Fruit fly (Drosophila melanogaster) whole organism, embryonic: Measurements from ENCODE around the gene CG13144.

Source experiments
- Ada2b ChIP-seq: fragments of 200-800 bp; sonication (Bioruptor generic); IDR thresholded peaks from 2 replicates; pipeline ENCODE4 v1.3.6; 2022; ENCODE audit warnings: missing biosample characterization, missing genetic modification characterization
- Adf1 ChIP-seq: fragments of 200-800 bp; sonication (Bioruptor generic); IDR thresholded peaks from 2 replicates; pipeline ENCODE4 v1.3.6; 2022; ENCODE audit warnings: missing biosample characterization, missing genetic modification characterization
- Aef1 ChIP-seq: fragments of 200-800 bp; sonication (Bioruptor generic); IDR thresholded peaks from 3 replicates; pipeline ENCODE4 v1.3.6; 2022; ENCODE audit warnings: missing biosample characterization, missing genetic modification characterization
- Awh ChIP-seq: fragments of 200-800 bp; sonication (Bioruptor generic); IDR thresholded peaks from 2 replicates; pipeline ENCODE4, ENCODE4 v1.3.6; 2022; ENCODE audit warnings: missing biosample characterization, missing genetic modification characterization
- B-H1 ChIP-seq: fragments of 200-800 bp; sonication (Bioruptor generic); IDR thresholded peaks from 3 replicates; pipeline ENCODE4 v1.3.6; 2022; ENCODE audit warnings: missing biosample characterization, missing genetic modification characterization
- Bgb ChIP-seq: fragments of 200-800 bp; sonication (Bioruptor generic); IDR thresholded peaks from 2 replicates; pipeline ENCODE4 v1.3.6; 2022; ENCODE audit warnings: missing biosample characterization, missing genetic modification characterization; ENCODE audit not compliant: partially characterized antibody
- CG10274 ChIP-seq: fragments of 200-800 bp; sonication (Bioruptor generic); optimal IDR thresholded peaks from 3 replicates; lab custom pipeline; 2017; ENCODE audit warnings: missing biosample characterization, mild to moderate bottlenecking, missing genetic modification characterization
- CG10431 ChIP-seq: fragments of 200-800 bp; sonication (Bioruptor generic); optimal IDR thresholded peaks from 3 replicates; lab custom pipeline; 2018; ENCODE audit warnings: missing biosample characterization, mild to moderate bottlenecking, missing genetic modification characterization
- CG10959 ChIP-seq: fragments of 200-800 bp; sonication (Bioruptor generic); IDR thresholded peaks from 2 replicates; pipeline ENCODE4 v1.3.6; 2022; ENCODE audit warnings: missing biosample characterization, missing genetic modification characterization
- CG11560 ChIP-seq: fragments of 200-800 bp; sonication (Bioruptor generic); IDR thresholded peaks from 3 replicates; pipeline ENCODE4 v1.3.6; 2022; ENCODE audit warnings: missing biosample characterization, missing genetic modification characterization
- CG11695 ChIP-seq: fragments of 200-800 bp; sonication (Bioruptor generic); IDR thresholded peaks from 3 replicates; pipeline ENCODE4 v1.3.6; 2022; ENCODE audit warnings: missing biosample characterization, missing genetic modification characterization
- CG14050 ChIP-seq: fragments of 200-800 bp; sonication (Bioruptor generic); IDR thresholded peaks from 3 replicates; pipeline ENCODE4 v1.3.6; 2022; ENCODE audit warnings: missing biosample characterization, missing genetic modification characterization
- CG14667 ChIP-seq: fragments of 200-800 bp; sonication (Bioruptor generic); IDR thresholded peaks from 2 replicates; pipeline ENCODE4 v1.3.6; 2022; ENCODE audit warnings: missing biosample characterization, missing genetic modification characterization
- CG15514 ChIP-seq: fragments of 200-800 bp; sonication (Bioruptor generic); optimal IDR thresholded peaks from 3 replicates; lab custom pipeline; 2017; ENCODE audit warnings: missing biosample characterization, missing genetic modification characterization, mild to moderate bottlenecking, moderate library complexity, missing genetic modification reagents
- CG1602 ChIP-seq: fragments of 200-800 bp; sonication (Bioruptor generic); optimal IDR thresholded peaks from 3 replicates; lab custom pipeline; 2016; ENCODE audit warnings: missing biosample characterization, missing genetic modification characterization
- CG17612 ChIP-seq: fragments of 200-800 bp; sonication (Bioruptor generic); IDR thresholded peaks from 2 replicates; pipeline ENCODE4 v1.3.6; 2022; ENCODE audit warnings: missing biosample characterization, missing genetic modification characterization
- CG18764 ChIP-seq: fragments of 200-800 bp; sonication (Bioruptor generic); optimal IDR thresholded peaks from 3 replicates; lab custom pipeline; 2016; ENCODE audit warnings: missing biosample characterization, missing genetic modification characterization
- CG2202 ChIP-seq: fragments of 200-800 bp; sonication (Bioruptor generic); optimal IDR thresholded peaks from 2 replicates; lab custom pipeline; 2018; ENCODE audit warnings: missing biosample characterization, mild to moderate bottlenecking, missing genetic modification characterization
- CG2712 ChIP-seq: fragments of 200-800 bp; optimal IDR thresholded peaks from 3 replicates; lab custom pipeline; 2019; ENCODE audit warnings: missing biosample characterization, mild to moderate bottlenecking, missing genetic modification characterization, moderate library complexity
- CG3065 ChIP-seq: fragments of 200-800 bp; sonication (Bioruptor generic); optimal IDR thresholded peaks from 2 replicates; lab custom pipeline; 2016; ENCODE audit warnings: missing biosample characterization, missing genetic modification characterization
- CG31365 ChIP-seq: fragments of 200-800 bp; sonication (Bioruptor generic); optimal IDR thresholded peaks from 2 replicates; lab custom pipeline; 2018; ENCODE audit warnings: missing biosample characterization, mild to moderate bottlenecking, missing genetic modification characterization
- CG3407 ChIP-seq: fragments of 200-800 bp; sonication (Bioruptor generic); optimal IDR thresholded peaks from 2 replicates; lab custom pipeline; 2018; ENCODE audit warnings: missing biosample characterization, mild to moderate bottlenecking, missing genetic modification characterization
- CG4617 ChIP-seq: fragments of 200-800 bp; sonication (Bioruptor generic); optimal IDR thresholded peaks from 3 replicates; lab custom pipeline; 2016; ENCODE audit warnings: missing biosample characterization, missing genetic modification characterization, borderline replicate concordance
- CG6272 ChIP-seq: fragments of 200-800 bp; sonication (Bioruptor generic); IDR thresholded peaks from 2 replicates; pipeline ENCODE4 v1.3.6; 2022; ENCODE audit warnings: missing biosample characterization, missing genetic modification characterization
- CG7556 ChIP-seq: fragments of 200-800 bp; sonication (Bioruptor generic); optimal IDR thresholded peaks from 2 replicates; lab custom pipeline; 2017; ENCODE audit warnings: missing biosample characterization, mild to moderate bottlenecking, missing genetic modification characterization
- CG8281 ChIP-seq: fragments of 200-800 bp; sonication (Bioruptor generic); optimal IDR thresholded peaks from 2 replicates; lab custom pipeline; 2018; ENCODE audit warnings: missing biosample characterization, mild to moderate bottlenecking, missing genetic modification characterization, moderate library complexity
- CG8924 ChIP-seq: fragments of 200-800 bp; optimal IDR thresholded peaks from 3 replicates; lab custom pipeline; 2019; ENCODE audit warnings: missing biosample characterization, mild to moderate bottlenecking, missing genetic modification characterization, moderate library complexity
- CHES-1-like ChIP-seq: fragments of 200-800 bp; sonication (Bioruptor generic); optimal IDR thresholded peaks from 2 replicates; lab custom pipeline; 2016; ENCODE audit warnings: missing biosample characterization, missing genetic modification characterization
- Dll ChIP-seq: fragments of 200-800 bp; sonication (Bioruptor generic); IDR thresholded peaks from 4 replicates; pipeline ENCODE4 v1.3.6; 2022; ENCODE audit warnings: missing biosample characterization, missing genetic modification characterization; ENCODE audit not compliant: partially characterized antibody
- Doc2 ChIP-seq: fragments of 200-800 bp; sonication (Bioruptor generic); IDR thresholded peaks from 2 replicates; pipeline ENCODE4 v1.3.6; 2022; ENCODE audit warnings: missing biosample characterization, missing genetic modification characterization
- E2f1 ChIP-seq: fragments of 200-800 bp; sonication (Bioruptor generic); IDR thresholded peaks from 2 replicates; pipeline ENCODE4 v1.3.6; 2022; ENCODE audit warnings: missing biosample characterization, missing genetic modification characterization
- Hand ChIP-seq: fragments of 200-800 bp; sonication (Bioruptor generic); optimal IDR thresholded peaks from 2 replicates; lab custom pipeline; 2017; ENCODE audit warnings: mild to moderate bottlenecking, missing biosample characterization, missing genetic modification reagents, missing genetic modification characterization
- MBD-R2 ChIP-seq: fragments of 200-800 bp; sonication (Bioruptor generic); IDR thresholded peaks from 2 replicates; pipeline ENCODE4 v1.3.6; 2022; ENCODE audit warnings: missing biosample characterization, missing genetic modification characterization
- Neu2 ChIP-seq: fragments of 200-800 bp; sonication (Bioruptor generic); optimal IDR thresholded peaks from 3 replicates; lab custom pipeline; 2016; ENCODE audit warnings: missing biosample characterization, missing genetic modification characterization, borderline replicate concordance
- Nf-YC ChIP-seq: fragments of 200-800 bp; optimal IDR thresholded peaks from 3 replicates; lab custom pipeline; 2019; ENCODE audit warnings: missing biosample characterization, mild to moderate bottlenecking, missing genetic modification characterization, moderate library complexity
- Ptx1 ChIP-seq: fragments of 200-800 bp; sonication (Bioruptor generic); IDR thresholded peaks from 2 replicates; pipeline ENCODE4 v1.3.6; 2022; ENCODE audit warnings: missing biosample characterization, missing genetic modification characterization
- Ravus ChIP-seq: fragments of 200-800 bp; sonication (Bioruptor generic); IDR thresholded peaks from 2 replicates; pipeline ENCODE4 v1.3.6; 2022; ENCODE audit warnings: missing biosample characterization, missing genetic modification characterization
- Rfx ChIP-seq: fragments of 200-800 bp; sonication (Bioruptor generic); IDR thresholded peaks from 2 replicates; pipeline ENCODE4 v1.3.6; 2022; ENCODE audit warnings: missing biosample characterization, missing genetic modification characterization
- Sry-β ChIP-seq: fragments of 200-800 bp; sonication (Bioruptor generic); optimal IDR thresholded peaks from 2 replicates; lab custom pipeline; 2018; ENCODE audit warnings: missing biosample characterization, mild to moderate bottlenecking, missing genetic modification characterization, moderate library complexity
- Xrp1 ChIP-seq: fragments of 200-800 bp; sonication (Bioruptor generic); IDR thresholded peaks from 2 replicates; pipeline ENCODE4 v1.3.6; 2022; ENCODE audit warnings: missing biosample characterization, missing genetic modification characterization
- ab ChIP-seq: fragments of 200-800 bp; sonication (Bioruptor generic); optimal IDR thresholded peaks from 2 replicates; lab custom pipeline; 2016; ENCODE audit warnings: missing biosample characterization, missing genetic modification characterization
- ci ChIP-seq: fragments of 200-800 bp; sonication (Bioruptor generic); IDR thresholded peaks from 3 replicates; pipeline ENCODE4 v1.3.6; 2022; ENCODE audit warnings: missing biosample characterization, missing genetic modification characterization
- crc ChIP-seq: fragments of 200-800 bp; sonication (Bioruptor generic); optimal IDR thresholded peaks from 2 replicates; lab custom pipeline; 2016; ENCODE audit warnings: missing biosample characterization, missing genetic modification characterization
- dpn ChIP-seq, 2 experiments: fragments of 200-800 bp; sonication (Bioruptor generic); optimal IDR thresholded peaks; 3 replicates each; lab custom pipeline; 2016; ENCODE audit warnings: missing biosample characterization in 2 of 2, missing genetic modification characterization in 2 of 2
- ken ChIP-seq: fragments of 200-800 bp; sonication (Bioruptor generic); IDR thresholded peaks from 3 replicates; pipeline ENCODE4 v1.3.6; 2022; ENCODE audit warnings: missing biosample characterization, missing genetic modification characterization
- pb ChIP-seq: fragments of 200-800 bp; sonication (Bioruptor generic); optimal IDR thresholded peaks from 3 replicates; lab custom pipeline; 2016; ENCODE audit warnings: missing biosample characterization, missing genetic modification characterization
- sens-2 ChIP-seq: fragments of 200-800 bp; sonication (Bioruptor generic); IDR thresholded peaks from 2 replicates; pipeline ENCODE4 v1.3.6; 2022; ENCODE audit warnings: missing biosample characterization, missing genetic modification characterization
- sima ChIP-seq: fragments of 200-800 bp; sonication (Bioruptor generic); optimal IDR thresholded peaks from 2 replicates; lab custom pipeline; 2016; ENCODE audit warnings: missing biosample characterization, missing genetic modification characterization
- stc ChIP-seq: fragments of 200-800 bp; sonication (Bioruptor generic); IDR thresholded peaks from 2 replicates; pipeline ENCODE4 v1.3.6; 2022; ENCODE audit warnings: missing biosample characterization, missing genetic modification characterization
- trh ChIP-seq: fragments of 200-800 bp; sonication (Bioruptor generic); optimal IDR thresholded peaks from 2 replicates; lab custom pipeline; 2016; ENCODE audit warnings: missing biosample characterization, missing genetic modification characterization
- ttk ChIP-seq: fragments of 200-800 bp; sonication (Bioruptor generic); IDR thresholded peaks from 2 replicates; pipeline ENCODE4 v2.1.2; 2022; ENCODE audit warnings: missing biosample characterization, missing genetic modification characterization

CG13144 gene

DNA sequence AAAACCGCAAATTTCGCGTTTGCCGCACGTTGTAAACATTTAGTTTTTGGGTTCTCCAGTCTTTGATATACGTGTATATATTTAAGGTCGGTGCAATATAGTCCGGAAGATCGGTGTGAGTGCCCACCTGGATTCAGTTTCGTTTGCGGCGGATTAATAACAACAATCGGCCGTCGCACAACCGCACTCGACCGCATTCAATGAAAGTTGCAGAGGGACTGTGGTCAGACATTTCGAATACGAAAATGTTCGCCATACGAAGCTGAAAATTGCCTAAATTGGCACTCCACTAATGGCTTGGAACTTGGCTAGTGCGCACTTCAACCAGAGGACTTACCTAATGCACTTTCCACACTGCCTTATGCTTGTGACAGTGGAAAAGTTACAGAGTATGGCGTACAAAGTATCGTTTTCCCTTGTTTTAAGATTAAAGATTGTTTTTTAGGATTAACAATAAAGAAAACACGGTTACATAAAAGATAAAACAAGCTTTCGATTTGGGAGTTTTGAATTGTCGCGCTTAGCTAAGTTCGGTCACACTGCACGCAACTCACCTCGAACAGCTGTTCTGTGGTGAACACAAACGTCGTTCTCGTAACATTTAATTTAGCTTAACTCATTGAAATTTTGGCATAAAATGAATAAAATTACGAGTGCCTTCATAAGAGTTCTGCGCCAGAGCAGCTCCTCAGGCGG is 15.5 kb upstream of the CG13144 start, which contains the start of the genes Myo31DF and CG6094 (continued):
- TF ChIP-seq CG6272 (GFP tag; lab: Robert Waterston, UW) (no peak), CG11695 (GFP tag; lab: Robert Waterston, UW) (no peak), CG2712 (peak; percentile 41), ttk (GFP tag; lab: Robert Waterston, UW) (no peak), CG14667 (GFP tag; lab: Robert Waterston, UW) (no peak), Ravus (GFP tag; lab: Robert Waterston, UW) (no peak), Bgb (GFP tag; lab: Robert Waterston, UW) (peak; percentile 75), CG3065 (GFP tag; lab: Kevin White, UChicago) (no peak), Hand (no peak), CG3407 (GFP tag; lab: Kevin White, UChicago) (no peak), CG10431 (GFP tag; lab: Kevin White, UChicago) (peak; percentile 38), MBD-R2 (GFP tag; lab: Robert Waterston, UW) (peak; percentile 58; the same call in 1 of the 2 replicates), CG15514 (GFP tag; lab: Kevin White, UChicago) (peak; percentile 88), CG4617 (peak; percentile 7), CG14050 (GFP tag; lab: Robert Waterston, UW) (no peak), CHES-1-like (GFP tag; lab: Kevin White, UChicago) (peak; percentile 80), Rfx (GFP tag; lab: Robert Waterston, UW) (peak; percentile 65), B-H1 (GFP tag; lab: Robert Waterston, UW) (no peak; the same call in 2 of the 3 replicates), CG10959 (GFP tag; lab: Robert Waterston, UW) (no peak), pb (GFP tag; lab: Kevin White, UChicago) (no peak), CG31365 (tag; lab: Kevin White, UChicago) (no peak), Sry-β (GFP tag; lab: Kevin White, UChicago) (no peak), crc (GFP tag; lab: Kevin White, UChicago) (no peak), trh (GFP tag; lab: Kevin White, UChicago) (no peak), Xrp1 (GFP tag; lab: Robert Waterston, UW) (peak; percentile 29; the same call in 1 of the 2 replicates), Neu2 (GFP tag; lab: Kevin White, UChicago) (no peak), CG18764 (no peak), Ada2b (GFP tag; lab: Robert Waterston, UW) (no peak), Dll (GFP tag; lab: Robert Waterston, UW) (no peak), CG7556 (no peak), ci (GFP tag; lab: Robert Waterston, UW) (peak; percentile 49; the same call in 2 of the 3 replicates), Ptx1 (GFP tag; lab: Robert Waterston, UW) (peak; percentile 22; the same call in 1 of the 2 replicates), sima (GFP tag; lab: Kevin White, UChicago) (no peak), ab (no peak), CG17612 (GFP tag; lab: Robert Waterston, UW) (no peak), CG11560 (tag; lab: Robert Waterston, UW) (no peak), Doc2 (GFP tag; lab: Robert Waterston, UW) (no peak), sens-2 (GFP tag; lab: Robert Waterston, UW) (0 out of 2 replicates have a peak, but pooled peaks have one; percentile 13), Aef1 (GFP tag; lab: Robert Waterston, UW) (no peak), Nf-YC (tag; lab: Kevin White, UChicago) (peak; percentile 19), Awh (GFP tag; lab: Robert Waterston, UW) (peak; percentile 43; the same call in 1 of the 2 replicates), CG1602 (GFP tag; lab: Kevin White, UChicago) (no peak), CG10274 (GFP tag; lab: Kevin White, UChicago) (no peak), CG2202 (no peak), CG8924 (tag; lab: Kevin White, UChicago) (peak; percentile 9), Adf1 (GFP tag; lab: Robert Waterston, UW) (peak; percentile 15; the same call in 1 of the 2 replicates), CG8281 (tag; lab: Kevin White, UChicago) (no peak), stc (GFP tag; lab: Robert Waterston, UW) (no peak), dpn (GFP tag; optimal IDR thresholded peaks at IDR 0.05; lab: Kevin White, UChicago) (peak; percentile 16 to 39), ken (GFP tag; lab: Robert Waterston, UW) (peak; percentile 7; the same call in 1 of the 3 replicates), E2f1 (no peak)
